Worm (Caenorhabditis elegans): ENCODE results near the gene sor-1.

The sor-1 gene

DNA sequence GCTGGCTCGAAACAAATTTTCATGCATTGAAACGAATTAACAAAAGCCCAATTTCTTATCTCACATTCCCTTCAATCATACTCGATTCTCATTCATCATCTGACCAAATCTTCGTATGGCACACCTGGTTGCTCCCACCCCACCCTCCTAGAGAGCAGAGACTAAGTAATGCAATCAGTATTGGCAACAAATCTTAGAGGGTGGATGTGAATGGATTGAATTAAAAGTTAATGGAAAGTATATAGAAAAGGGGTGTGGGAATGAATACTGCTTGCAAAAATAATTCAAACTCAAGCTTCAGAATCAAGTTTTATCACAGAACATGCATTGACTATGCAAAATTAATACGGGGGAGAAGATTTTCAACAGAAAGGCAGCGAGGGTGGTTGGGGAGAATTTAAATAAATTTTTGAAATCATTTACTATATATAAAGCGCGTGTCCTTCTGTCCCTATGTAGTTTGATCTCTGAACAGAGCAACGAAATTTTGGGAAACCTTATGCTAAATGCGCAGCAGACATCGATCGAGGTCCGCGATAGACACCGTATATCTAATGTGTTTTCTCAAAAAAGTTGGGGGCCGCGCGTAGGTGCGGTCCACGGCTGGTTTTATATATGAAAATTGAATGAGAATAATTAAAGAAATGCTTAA, 19.9 kb downstream of the sor-1 start:
- TF ChIP-seq unc-62 (GFP tag; optimal IDR thresholded peaks at IDR 0.05) (no peak), ham-2 (GFP tag; optimal IDR thresholded peaks at IDR 0.05) (no peak), ces-1 (GFP tag; optimal IDR thresholded peaks at IDR 0.05) (peak; percentile 63)

- TF ChIP-seq sptf-1 (tag; optimal IDR thresholded peaks at IDR 0.05) (no peak), ces-1 (GFP tag; optimal IDR thresholded peaks at IDR 0.05) (no peak), lsy-2 (tag; optimal IDR thresholded peaks at IDR 0.05) (no peak), ceh-39 (tag; optimal IDR thresholded peaks at IDR 0.05) (no peak), nhr-12 (tag; optimal IDR thresholded peaks at IDR 0.05) (no peak), ham-2 (GFP tag; optimal IDR thresholded peaks at IDR 0.05) (no peak), cnd-1 (tag; optimal IDR thresholded peaks at IDR 0.05) (no peak), ceh-83 (GFP tag; optimal IDR thresholded peaks at IDR 0.05) (no peak), zip-8 (tag; optimal IDR thresholded peaks at IDR 0.05) (no peak), blmp-1 (tag; optimal IDR thresholded peaks at IDR 0.05) (no peak), lin-32 (GFP tag; optimal IDR thresholded peaks at IDR 0.05) (no peak), drap-1 (GFP tag; optimal IDR thresholded peaks at IDR 0.05) (no peak), unc-62 (GFP tag; optimal IDR thresholded peaks at IDR 0.05) (no peak), snpc-4 (tag; optimal IDR thresholded peaks at IDR 0.05) (no peak), nhr-76 (tag; optimal IDR thresholded peaks at IDR 0.05) (no peak), unc-39 (tag; optimal IDR thresholded peaks at IDR 0.05) (no peak), hlh-1 (tag; optimal IDR thresholded peaks at IDR 0.05) (no peak), tbx-8 (GFP tag; optimal IDR thresholded peaks at IDR 0.05) (no peak), lin-13 (tag; optimal IDR thresholded peaks at IDR 0.05) (no peak)
These were observed 21.3 kb downstream of the sor-1 start, which contains the start of gene pqn-96 for ce11 chrIII:8439312-8439711. Gene pqn-96, minus strand, starts transcription at chrIII:8439412.

DNA sequence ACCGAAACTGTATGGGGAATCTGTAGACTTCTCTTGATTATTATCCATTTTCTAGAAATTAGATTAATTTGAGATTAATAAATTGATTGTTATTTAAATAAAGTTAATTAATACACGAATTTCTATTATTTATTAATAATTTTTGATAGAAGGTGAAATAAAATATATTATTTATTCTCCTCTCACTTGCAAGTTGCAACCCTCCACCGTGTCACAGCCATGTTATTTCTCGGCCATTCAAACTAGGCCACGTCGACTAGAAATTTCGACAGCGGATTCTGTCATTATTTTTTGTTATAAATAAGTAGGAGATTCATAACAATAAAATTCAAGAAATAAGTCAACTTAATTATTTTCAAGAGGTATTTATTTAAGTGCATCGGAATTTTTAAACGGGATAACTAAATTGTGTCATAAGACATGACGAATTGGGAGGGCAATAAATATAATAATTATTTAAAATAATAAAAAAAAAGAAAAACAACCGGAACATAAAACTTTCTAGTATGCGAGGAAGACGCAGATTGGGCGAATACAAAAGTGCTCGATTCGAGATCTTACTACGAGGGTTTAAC, 25.7 kb downstream of the sor-1 start, which contains the start of gene ufbp-1:
TSS of gene ufbp-1 (minus strand) at position 51 of the 575 bp plus-strand sequence.
- TF ChIP-seq lsy-2 (tag; optimal IDR thresholded peaks at IDR 0.05) (peak; percentile 12), tbx-8 (GFP tag; optimal IDR thresholded peaks at IDR 0.05) (no peak)

DNA sequence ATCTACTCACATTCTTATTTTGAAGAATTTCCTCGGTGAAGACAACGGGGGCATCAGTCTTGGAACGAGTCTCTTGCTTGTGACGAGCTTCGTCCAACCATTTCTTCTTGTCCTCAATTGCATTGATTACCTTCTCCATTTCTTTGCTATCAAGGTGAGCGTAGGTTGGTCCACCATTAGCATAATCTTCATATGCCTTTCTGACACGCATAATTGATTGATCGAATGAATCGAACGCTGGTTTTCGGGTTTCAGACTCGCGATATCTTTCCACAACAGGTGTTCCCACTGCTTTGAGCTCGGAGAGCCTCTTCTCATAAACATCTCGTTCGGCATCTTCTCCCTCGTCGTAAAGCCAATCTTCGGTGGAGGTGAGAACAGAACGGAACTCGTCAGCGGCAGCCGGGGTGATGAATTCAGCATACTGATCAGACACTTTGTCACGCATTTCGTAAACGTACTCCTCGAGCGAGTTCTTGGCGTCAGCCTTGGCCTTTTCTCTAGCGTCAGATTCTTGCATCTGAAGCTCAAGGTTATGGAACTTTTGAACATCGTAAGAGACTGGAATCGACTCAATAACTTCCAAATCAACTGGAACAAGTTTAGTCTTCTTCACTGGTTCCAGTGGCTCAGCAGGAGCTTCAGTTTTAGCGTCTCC, 26.6 kb downstream of the sor-1 start:
- TF ChIP-seq nhr-28 (tag; optimal IDR thresholded peaks at IDR 0.05) (no peak), ceh-43 (GFP tag; optimal IDR thresholded peaks at IDR 0.05) (no peak), ham-2 (GFP tag; optimal IDR thresholded peaks at IDR 0.05) (no peak), mep-1 (tag; optimal IDR thresholded peaks at IDR 0.05) (no peak), unc-39 (tag; optimal IDR thresholded peaks at IDR 0.05) (no peak), ceh-83 (GFP tag; optimal IDR thresholded peaks at IDR 0.05) (no peak)

ce11 chrIII:8446061-8446460, 28.1 kb downstream of the sor-1 start:
- no peak for TF ChIP-seq ceh-39 (tag; optimal IDR thresholded peaks at IDR 0.05)
- TF ChIP-seq mab-5 (tag; optimal IDR thresholded peaks at IDR 0.05), result no peak
- TF ChIP-seq zip-8 (tag; optimal IDR thresholded peaks at IDR 0.05), result no peak
- TF ChIP-seq nhr-12 (tag; optimal IDR thresholded peaks at IDR 0.05), result no peak
- no peak for TF ChIP-seq unc-62 (GFP tag; optimal IDR thresholded peaks at IDR 0.05)
- no peak for TF ChIP-seq bed-3 (GFP tag; optimal IDR thresholded peaks at IDR 0.05)
- TF ChIP-seq elt-3 (tag; optimal IDR thresholded peaks at IDR 0.05), result no peak
- no peak for TF ChIP-seq drap-1 (GFP tag; optimal IDR thresholded peaks at IDR 0.05)
- no peak for TF ChIP-seq blmp-1 (tag; optimal IDR thresholded peaks at IDR 0.05)
- no peak for TF ChIP-seq nhr-237 (tag; optimal IDR thresholded peaks at IDR 0.05)
- no peak for TF ChIP-seq ceh-43 (GFP tag; optimal IDR thresholded peaks at IDR 0.05)
- no peak for TF ChIP-seq hlh-1 (tag; optimal IDR thresholded peaks at IDR 0.05)
- no peak for TF ChIP-seq nhr-28 (tag; optimal IDR thresholded peaks at IDR 0.05)
- TF ChIP-seq pha-4 (tag; optimal IDR thresholded peaks at IDR 0.05), result no peak
- TF ChIP-seq lin-32 (GFP tag; optimal IDR thresholded peaks at IDR 0.05), result no peak
- TF ChIP-seq flh-1 (GFP tag; optimal IDR thresholded peaks at IDR 0.05), result no peak
- no peak for TF ChIP-seq tbx-8 (GFP tag; optimal IDR thresholded peaks at IDR 0.05)
- no peak for TF ChIP-seq ces-1 (GFP tag; optimal IDR thresholded peaks at IDR 0.05)
- TF ChIP-seq sem-2 (GFP tag; optimal IDR thresholded peaks at IDR 0.05), result no peak
- TF ChIP-seq nhr-2 (tag; optimal IDR thresholded peaks at IDR 0.05), result no peak
